Fruit fly (Drosophila melanogaster): Measurements from ENCODE around the gene CG33946.

DNA sequence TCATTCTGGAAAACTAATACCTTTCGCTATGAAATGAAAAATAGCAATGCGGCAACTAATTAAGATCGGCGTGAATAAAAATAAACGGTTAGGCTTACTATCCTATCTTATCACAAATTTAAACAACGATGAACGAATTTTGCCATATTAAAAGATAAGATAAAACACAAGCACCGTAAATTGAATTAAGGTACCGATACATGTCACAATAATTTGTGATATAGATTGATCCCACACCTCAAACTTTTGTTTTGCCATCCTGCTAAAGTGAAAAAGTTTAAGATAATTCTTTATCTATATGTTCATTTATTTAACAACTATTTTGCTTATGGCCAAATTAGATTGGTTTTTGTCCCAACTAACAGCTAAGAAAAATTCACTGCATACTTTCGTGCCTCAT, 13.7 kb downstream of the CG33946 start, which contains the start of gene CG42714:
- TF ChIP-seq Crg-1 (GFP tag; optimal IDR thresholded peaks at IDR 0.05) = no peak
- no peak for TF ChIP-seq Hr96 (GFP tag; optimal IDR thresholded peaks at IDR 0.05)
- TF ChIP-seq CG14711 (tag; optimal IDR thresholded peaks at IDR 0.05) = no peak
- TF ChIP-seq pad (GFP tag; optimal IDR thresholded peaks at IDR 0.05) = no peak
- TF ChIP-seq CG12768 (GFP tag; optimal IDR thresholded peaks at IDR 0.05) = no peak
